Worm (Caenorhabditis elegans) whole organism, late embryonic: ENCODE data around the gene acy-4.

Source experiments
- T23F11.4 ChIP-seq: fragments of 200-800 bp; sonication (Bioruptor generic); optimal IDR thresholded peaks from 2 replicates; lab custom pipeline; 2018; ENCODE audit warnings: mild to moderate bottlenecking, missing genetic modification characterization, missing compliant biosample characterization
- ceh-24 ChIP-seq: sonication (generic microtip); optimal IDR thresholded peaks from 2 replicates; lab custom pipeline; 2016; ENCODE audit warnings: mild to moderate bottlenecking, missing genetic modification characterization, missing compliant biosample characterization
- elt-2 ChIP-seq: sonication (generic microtip); optimal IDR thresholded peaks from 2 replicates; lab custom pipeline; 2016; ENCODE audit warnings: missing genetic modification reagents, missing genetic modification characterization, missing compliant biosample characterization
- gmeb-2 ChIP-seq: sonication (generic microtip); optimal IDR thresholded peaks from 2 replicates; lab custom pipeline; 2016; ENCODE audit warnings: missing genetic modification characterization, inconsistent platforms, missing compliant biosample characterization
- madf-2 ChIP-seq: sonication (generic microtip); optimal IDR thresholded peaks from 2 replicates; lab custom pipeline; 2017; ENCODE audit warnings: missing genetic modification characterization, missing compliant biosample characterization
- nhr-11 ChIP-seq: fragments of 150-350 bp; optimal IDR thresholded peaks from 2 replicates; lab custom pipeline; 2014; ENCODE audit warnings: missing biosample characterization, missing genetic modification characterization
- pax-1 ChIP-seq: fragments of 150-350 bp; optimal IDR thresholded peaks from 2 replicates; lab custom pipeline; 2014; ENCODE audit warnings: missing biosample characterization, missing genetic modification characterization
- pha-4 ChIP-seq: fragments of 150-350 bp; optimal IDR thresholded peaks from 2 replicates; lab custom pipeline; 2018; ENCODE audit warnings: missing biosample characterization, missing genetic modification reagents, missing genetic modification characterization
- sox-4 ChIP-seq: sonication (generic microtip); optimal IDR thresholded peaks from 2 replicates; lab custom pipeline; 2017; ENCODE audit warnings: mild to moderate bottlenecking, missing genetic modification characterization, inconsistent platforms, missing compliant biosample characterization
- zip-5 ChIP-seq: sonication (generic microtip); optimal IDR thresholded peaks from 2 replicates; lab custom pipeline; 2016; ENCODE audit warnings: missing genetic modification characterization, missing compliant biosample characterization

DNA sequence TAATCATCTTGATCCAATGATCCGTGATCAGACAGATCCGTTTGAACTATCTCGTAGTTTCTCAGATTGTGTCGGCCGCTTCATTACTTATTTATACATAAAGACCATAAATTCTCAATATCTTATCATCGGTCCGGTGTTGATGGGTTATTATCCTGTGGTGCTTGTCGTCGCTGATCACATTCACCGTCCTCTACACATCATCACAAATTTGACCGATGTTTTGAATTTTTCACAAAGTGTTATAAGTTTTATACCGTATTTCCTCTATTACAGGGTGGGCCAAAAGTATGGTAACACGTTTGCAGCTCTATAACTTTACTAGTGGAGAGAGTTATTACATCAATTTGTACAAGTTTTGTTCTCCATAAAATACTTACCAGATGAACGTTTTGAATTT, 42.7 kb downstream of the acy-4 start:
- TF ChIP-seq pha-4 (tag; lab: Kevin White, UChicago): no peak
- no peak for TF ChIP-seq sox-4 (tag; lab: Kevin White, UChicago)
- no peak for TF ChIP-seq ceh-24 (tag; lab: Kevin White, UChicago)
- TF ChIP-seq T23F11.4: no peak
- TF ChIP-seq zip-5 (tag; lab: Kevin White, UChicago): no peak
- no peak for TF ChIP-seq nhr-11 (tag; lab: Kevin White, UChicago)
- TF ChIP-seq gmeb-2 (tag; lab: Kevin White, UChicago): no peak
- no peak for TF ChIP-seq elt-2 (tag; lab: Kevin White, UChicago)
- no peak for TF ChIP-seq madf-2 (tag; lab: Kevin White, UChicago)
- no peak for TF ChIP-seq pax-1 (tag; lab: Kevin White, UChicago)
